Fruit fly (Drosophila melanogaster) whole organism, embryonic: ENCODE measurements around the gene CG42375.

Experiments used
- Bdp1 ChIP-seq: fragments of 200-800 bp; sonication (Bioruptor generic); optimal IDR thresholded peaks from 3 replicates; lab custom pipeline; 2016; ENCODE audit warnings: missing biosample characterization, missing genetic modification characterization
- Bteb2 ChIP-seq: fragments of 200-800 bp; sonication (Bioruptor generic); optimal IDR thresholded peaks from 2 replicates; lab custom pipeline; 2016; ENCODE audit warnings: missing biosample characterization, missing genetic modification characterization
- CG10462 ChIP-seq: fragments of 200-800 bp; sonication (Bioruptor generic); optimal IDR thresholded peaks from 2 replicates; lab custom pipeline; 2016; ENCODE audit warnings: missing biosample characterization, missing genetic modification characterization
- CG11398 ChIP-seq: fragments of 200-800 bp; sonication (Bioruptor generic); optimal IDR thresholded peaks from 2 replicates; lab custom pipeline; 2016; ENCODE audit warnings: missing biosample characterization, missing genetic modification characterization
- CG12236 ChIP-seq: fragments of 200-800 bp; sonication (Bioruptor generic); optimal IDR thresholded peaks from 2 replicates; lab custom pipeline; 2016; ENCODE audit warnings: missing biosample characterization, missing genetic modification characterization
- CG12391 ChIP-seq: fragments of 200-800 bp; sonication (Bioruptor generic); optimal IDR thresholded peaks from 3 replicates; lab custom pipeline; 2018; ENCODE audit warnings: missing biosample characterization, mild to moderate bottlenecking, missing genetic modification characterization, moderate library complexity
- CG14860 ChIP-seq: fragments of 200-800 bp; sonication (Bioruptor generic); IDR thresholded peaks from 3 replicates; pipeline ENCODE4 v1.3.6; 2022; ENCODE audit warnings: missing biosample characterization, missing genetic modification characterization; ENCODE audit not compliant: partially characterized antibody
- CG15269 ChIP-seq: fragments of 200-800 bp; sonication (Bioruptor generic); optimal IDR thresholded peaks from 2 replicates; lab custom pipeline; 2018; ENCODE audit warnings: missing biosample characterization, mild to moderate bottlenecking, missing genetic modification characterization, moderate library complexity
- CG15601 ChIP-seq: fragments of 200-800 bp; sonication (Bioruptor generic); optimal IDR thresholded peaks from 3 replicates; lab custom pipeline; 2019; ENCODE audit warnings: missing biosample characterization, mild to moderate bottlenecking, missing genetic modification characterization, moderate library complexity
- CG17328 ChIP-seq: fragments of 200-800 bp; sonication (Bioruptor generic); IDR thresholded peaks from 2 replicates; pipeline ENCODE4 v1.3.6; 2022; ENCODE audit warnings: missing biosample characterization, missing genetic modification characterization
- CG17359 ChIP-seq: fragments of 200-800 bp; sonication (Bioruptor generic); optimal IDR thresholded peaks from 3 replicates; lab custom pipeline; 2018; ENCODE audit warnings: missing biosample characterization, mild to moderate bottlenecking, missing genetic modification characterization, moderate library complexity
- CG17912 ChIP-seq: fragments of 200-800 bp; sonication (Bioruptor generic); optimal IDR thresholded peaks from 2 replicates; lab custom pipeline; 2018; ENCODE audit warnings: missing biosample characterization, mild to moderate bottlenecking, missing genetic modification characterization
- CG2889 ChIP-seq: fragments of 200-800 bp; sonication (Bioruptor generic); IDR thresholded peaks from 3 replicates; pipeline ENCODE4 v1.3.6; 2022; ENCODE audit warnings: missing biosample characterization, missing genetic modification characterization
- CG3847 ChIP-seq: fragments of 200-800 bp; sonication (Bioruptor generic); IDR thresholded peaks from 2 replicates; pipeline ENCODE4 v1.3.6; 2022; ENCODE audit warnings: missing biosample characterization, missing genetic modification characterization
- CG4282 ChIP-seq: fragments of 200-800 bp; sonication (Bioruptor generic); optimal IDR thresholded peaks from 2 replicates; lab custom pipeline; 2016; ENCODE audit warnings: missing biosample characterization, missing genetic modification characterization
- CG4404 ChIP-seq: fragments of 200-800 bp; sonication (Bioruptor generic); IDR thresholded peaks from 2 replicates; pipeline ENCODE4 v1.3.6; 2022; ENCODE audit warnings: missing biosample characterization, missing genetic modification characterization
- CG4820 ChIP-seq: fragments of 200-800 bp; sonication (Bioruptor generic); optimal IDR thresholded peaks from 3 replicates; lab custom pipeline; 2016; ENCODE audit warnings: missing biosample characterization, missing genetic modification characterization
- CG5180 ChIP-seq: fragments of 200-800 bp; sonication (Bioruptor generic); optimal IDR thresholded peaks from 3 replicates; lab custom pipeline; 2017; ENCODE audit warnings: missing biosample characterization, missing genetic modification characterization, mild to moderate bottlenecking, moderate library complexity, missing genetic modification reagents
- CG8281 ChIP-seq: fragments of 200-800 bp; sonication (Bioruptor generic); optimal IDR thresholded peaks from 2 replicates; lab custom pipeline; 2018; ENCODE audit warnings: missing biosample characterization, mild to moderate bottlenecking, missing genetic modification characterization, moderate library complexity
- Deaf1 ChIP-seq: fragments of 200-800 bp; optimal IDR thresholded peaks from 3 replicates; lab custom pipeline; 2019; ENCODE audit warnings: missing biosample characterization, mild to moderate bottlenecking, missing genetic modification characterization, moderate library complexity
- Dp ChIP-seq: fragments of 200-800 bp; sonication (Bioruptor generic); optimal IDR thresholded peaks from 2 replicates; lab custom pipeline; 2018; ENCODE audit warnings: missing biosample characterization, mild to moderate bottlenecking, missing genetic modification characterization, moderate library complexity
- E2f1 ChIP-seq: fragments of 200-800 bp; sonication (Bioruptor generic); IDR thresholded peaks from 2 replicates; pipeline ENCODE4 v1.3.6; 2022; ENCODE audit warnings: missing biosample characterization, missing genetic modification characterization
- ERR ChIP-seq: fragments of 200-800 bp; sonication (Bioruptor generic); optimal IDR thresholded peaks from 2 replicates; lab custom pipeline; 2016; ENCODE audit warnings: missing biosample characterization, missing genetic modification characterization
- Lhr ChIP-seq: fragments of 200-800 bp; sonication (Bioruptor generic); optimal IDR thresholded peaks from 3 replicates; lab custom pipeline; 2017; ENCODE audit warnings: mild to moderate bottlenecking, missing biosample characterization, missing genetic modification reagents, missing genetic modification characterization
- Sox102F ChIP-seq: fragments of 200-800 bp; sonication (Bioruptor generic); optimal IDR thresholded peaks from 2 replicates; lab custom pipeline; 2018; ENCODE audit warnings: missing biosample characterization, mild to moderate bottlenecking, missing genetic modification characterization, moderate library complexity
- Stat92E ChIP-seq, 3 experiments: fragments of >200 bp in 2 of 3; fragments of 200-800 bp in 1 of 3; sonication (Bioruptor generic) in 1 of 3; optimal IDR thresholded peaks; 2 replicates each; lab custom pipeline; 2017 to 2019; ENCODE audit warnings: missing biosample characterization in 3 of 3, missing genetic modification characterization in 3 of 3, mild to moderate bottlenecking in 1 of 3, moderate library complexity in 1 of 3
- ci ChIP-seq: fragments of 200-800 bp; sonication (Bioruptor generic); IDR thresholded peaks from 3 replicates; pipeline ENCODE4 v1.3.6; 2022; ENCODE audit warnings: missing biosample characterization, missing genetic modification characterization
- crc ChIP-seq: fragments of 200-800 bp; sonication (Bioruptor generic); optimal IDR thresholded peaks from 2 replicates; lab custom pipeline; 2016; ENCODE audit warnings: missing biosample characterization, missing genetic modification characterization
- danr ChIP-seq: fragments of 200-800 bp; sonication (Bioruptor generic); IDR thresholded peaks from 2 replicates; pipeline ENCODE4 v1.3.6; 2022; ENCODE audit warnings: missing biosample characterization, missing genetic modification characterization
- dati ChIP-seq: fragments of 200-800 bp; sonication (Bioruptor generic); IDR thresholded peaks from 2 replicates; pipeline ENCODE4 v1.3.6; 2022; ENCODE audit warnings: missing biosample characterization, missing genetic modification characterization
- ems ChIP-seq: fragments of 200-800 bp; sonication (Bioruptor generic); optimal IDR thresholded peaks from 3 replicates; lab custom pipeline; 2016; ENCODE audit warnings: missing biosample characterization, missing genetic modification characterization
- fd96Cb ChIP-seq: fragments of 200-800 bp; sonication (Bioruptor generic); optimal IDR thresholded peaks from 2 replicates; lab custom pipeline; 2018; ENCODE audit warnings: missing biosample characterization, mild to moderate bottlenecking, missing genetic modification characterization, moderate library complexity
- gsb-n ChIP-seq: fragments of 200-800 bp; sonication (Bioruptor generic); optimal IDR thresholded peaks from 3 replicates; lab custom pipeline; 2018; ENCODE audit warnings: missing biosample characterization, mild to moderate bottlenecking, missing genetic modification characterization
- jigr1 ChIP-seq: fragments of 200-800 bp; sonication (Bioruptor generic); IDR thresholded peaks from 3 replicates; pipeline ENCODE4 v1.3.6; 2022; ENCODE audit warnings: missing biosample characterization, missing genetic modification characterization
- lmd ChIP-seq: fragments of 200-800 bp; sonication (Bioruptor generic); IDR thresholded peaks from 2 replicates; pipeline ENCODE4 v1.3.6; 2022; ENCODE audit warnings: missing biosample characterization, missing genetic modification characterization
- lola ChIP-seq, 3 experiments: fragments of >200 bp in 2 of 3; fragments of 200-800 bp in 1 of 3; sonication (Bioruptor generic) in 1 of 3; optimal IDR thresholded peaks; 2 replicates each; lab custom pipeline; 2017 to 2019; ENCODE audit warnings: missing biosample characterization in 3 of 3, missing genetic modification characterization in 3 of 3, mild to moderate bottlenecking in 1 of 3, moderate library complexity in 1 of 3
- nau ChIP-seq: fragments of 200-800 bp; sonication (Bioruptor generic); optimal IDR thresholded peaks from 3 replicates; lab custom pipeline; 2017; ENCODE audit warnings: missing biosample characterization, mild to moderate bottlenecking, missing genetic modification characterization, missing genetic modification reagents
- nerfin-2 ChIP-seq: fragments of 200-800 bp; sonication (Bioruptor generic); IDR thresholded peaks from 2 replicates; pipeline ENCODE4 v1.3.6; 2022; ENCODE audit warnings: missing biosample characterization, missing genetic modification characterization; ENCODE audit not compliant: partially characterized antibody
- oc ChIP-seq: fragments of 200-800 bp; sonication (Bioruptor generic); optimal IDR thresholded peaks from 2 replicates; lab custom pipeline; 2018; ENCODE audit warnings: missing biosample characterization, mild to moderate bottlenecking, missing genetic modification characterization, moderate library complexity
- odd ChIP-seq: fragments of 200-800 bp; sonication (Bioruptor generic); optimal IDR thresholded peaks from 2 replicates; lab custom pipeline; 2017; ENCODE audit warnings: missing biosample characterization, mild to moderate bottlenecking, missing genetic modification characterization
- org-1 ChIP-seq: fragments of 200-800 bp; sonication (Bioruptor generic); optimal IDR thresholded peaks from 2 replicates; lab custom pipeline; 2017; ENCODE audit warnings: missing biosample characterization, missing genetic modification characterization
- phol ChIP-seq: fragments of 200-800 bp; sonication (Bioruptor generic); optimal IDR thresholded peaks from 3 replicates; lab custom pipeline; 2018; ENCODE audit warnings: missing biosample characterization, mild to moderate bottlenecking, missing genetic modification characterization, moderate library complexity
- salm ChIP-seq: fragments of 200-800 bp; sonication (Bioruptor generic); optimal IDR thresholded peaks from 2 replicates; lab custom pipeline; 2018; ENCODE audit warnings: missing biosample characterization, mild to moderate bottlenecking, missing genetic modification characterization
- sima ChIP-seq: fragments of 200-800 bp; sonication (Bioruptor generic); optimal IDR thresholded peaks from 2 replicates; lab custom pipeline; 2016; ENCODE audit warnings: missing biosample characterization, missing genetic modification characterization
- tll ChIP-seq, 2 experiments: fragments of 200-800 bp in 1 of 2; fragments of >200 bp in 1 of 2; sonication (Bioruptor generic) in 1 of 2; optimal IDR thresholded peaks; 2 replicates each; lab custom pipeline; 2017 to 2019; ENCODE audit warnings: missing biosample characterization in 2 of 2, missing genetic modification characterization in 2 of 2, mild to moderate bottlenecking in 1 of 2, moderate library complexity in 1 of 2
- vvl ChIP-seq: fragments of 200-800 bp; sonication (Bioruptor generic); IDR thresholded peaks from 2 replicates; pipeline ENCODE4 v1.3.6; 2022; ENCODE audit warnings: missing biosample characterization, missing genetic modification characterization

CG42375 gene

DNA sequence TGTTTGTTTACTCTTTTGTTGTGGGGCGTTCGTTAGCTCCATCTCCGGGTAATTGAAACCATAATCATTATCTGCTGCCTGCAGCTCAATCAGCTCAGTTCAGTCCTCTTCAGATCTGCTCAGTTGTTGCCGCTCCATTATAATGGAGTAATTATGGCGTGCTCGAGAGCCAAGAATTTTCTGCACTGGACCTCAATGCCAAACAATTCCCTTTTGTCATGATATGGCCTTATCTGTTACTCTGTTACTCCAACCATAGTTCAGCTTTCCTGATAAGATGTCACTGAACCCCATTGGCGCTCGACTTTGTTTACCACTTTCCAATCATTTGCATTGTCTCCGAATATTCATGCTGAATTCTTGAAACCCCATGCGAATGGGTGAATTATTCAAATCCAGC is 11.4 kb downstream of the CG42375 start:
- TF ChIP-seq Dp = no peak
- no peak for TF ChIP-seq CG4282 (GFP tag; lab: Kevin White, UChicago)
- TF ChIP-seq CG3847 = no peak
- no peak for TF ChIP-seq CG2889 (GFP tag; lab: Robert Waterston, UW)
- no peak for TF ChIP-seq salm (tag; lab: Kevin White, UChicago)
- no peak for TF ChIP-seq ci (GFP tag; lab: Robert Waterston, UW)
- TF ChIP-seq CG11398 (GFP tag; lab: Kevin White, UChicago) = no peak
- TF ChIP-seq lola (GFP tag; optimal IDR thresholded peaks at IDR 0.05; lab: Kevin White, UChicago) = no peak
- no peak for TF ChIP-seq CG4404
- TF ChIP-seq CG14860 (GFP tag; lab: Robert Waterston, UW) = no peak
- no peak for TF ChIP-seq Bdp1 (GFP tag; lab: Kevin White, UChicago)
- no peak for TF ChIP-seq fd96Cb (tag; lab: Kevin White, UChicago)

dm6 chr3R:13793105-13793978 is 13.9 kb downstream of the CG42375 start:
- TF ChIP-seq vvl (GFP tag; lab: Robert Waterston, UW) (peak; percentile 57; the same call in 1 of the 2 replicates), CG15269 (tag; lab: Kevin White, UChicago) (no peak), Deaf1 (tag; lab: Kevin White, UChicago) (no peak), phol (tag; lab: Kevin White, UChicago) (peak; percentile 63), CG4820 (GFP tag; lab: Kevin White, UChicago) (no peak), odd (GFP tag; lab: Kevin White, UChicago) (no peak), lmd (GFP tag; lab: Robert Waterston, UW) (peak; percentile 35; the same call in 1 of the 2 replicates), CG12391 (tag; lab: Kevin White, UChicago) (peak; percentile 55), ems (GFP tag; lab: Kevin White, UChicago) (no peak), Sox102F (GFP tag; lab: Kevin White, UChicago) (peak; percentile 77), CG8281 (tag; lab: Kevin White, UChicago) (peak; percentile 94), crc (GFP tag; lab: Kevin White, UChicago) (no peak), CG17328 (GFP tag; lab: Robert Waterston, UW) (peak; percentile 53; the same call in 1 of the 2 replicates), CG10462 (GFP tag; lab: Kevin White, UChicago) (no peak), CG14860 (GFP tag; lab: Robert Waterston, UW) (no peak), dati (GFP tag; lab: Robert Waterston, UW) (no peak), E2f1 (GFP tag; lab: Robert Waterston, UW) (0 out of 2 replicates have a peak, but pooled peaks have one; percentile 21), tll (GFP tag; optimal IDR thresholded peaks at IDR 0.05; lab: Kevin White, UChicago) (no peak), CG5180 (GFP tag; lab: Kevin White, UChicago) (peak; percentile 25), ERR (no peak), Lhr (no peak), CG15601 (tag; lab: Kevin White, UChicago) (peak; percentile 40), CG17359 (tag; lab: Kevin White, UChicago) (peak; percentile 48), gsb-n (tag; lab: Kevin White, UChicago) (peak; percentile 41), CG12236 (GFP tag; lab: Kevin White, UChicago) (no peak), jigr1 (GFP tag; lab: Robert Waterston, UW) (no peak), CG17912 (no peak), sima (GFP tag; lab: Kevin White, UChicago) (no peak), nau (GFP tag; lab: Kevin White, UChicago) (no peak), Bteb2 (no peak), Stat92E (GFP tag; optimal IDR thresholded peaks at IDR 0.05; lab: Kevin White, UChicago) (no peak), danr (no peak), fd96Cb (tag; lab: Kevin White, UChicago) (peak; percentile 33), org-1 (no peak), oc (tag; lab: Kevin White, UChicago) (peak; percentile 35), nerfin-2 (0 out of 2 replicates have a peak, but pooled peaks have one; percentile 12)
